Worm (Caenorhabditis elegans) whole organism, young adult: ENCODE measurements around the gene msp-51.
"Not testable (repeated sequence)": the region's sequence is repeated elsewhere in the genome, so short reads cannot be mapped to it uniquely, and the experiment has no call there.

Source experiments
- B0261.1 ChIP-seq: sonication (generic microtip); optimal IDR thresholded peaks from 2 replicates; lab custom pipeline; 2016; ENCODE audit warnings: mild to moderate bottlenecking, missing genetic modification characterization, moderate library complexity, missing compliant biosample characterization
- D2030.7 ChIP-seq: fragments of 200-800 bp; sonication (Bioruptor generic); IDR thresholded peaks from 2 replicates; pipeline ENCODE4 v1.3.6; 2022; ENCODE audit warnings: missing genetic modification reagents, missing genetic modification characterization, missing compliant biosample characterization
- F10E7.11 ChIP-seq: sonication (generic microtip); optimal IDR thresholded peaks from 2 replicates; lab custom pipeline; 2017; ENCODE audit warnings: mild to moderate bottlenecking, missing genetic modification characterization, moderate library complexity, missing compliant biosample characterization
- F23B12.7 ChIP-seq: sonication (generic microtip); optimal IDR thresholded peaks from 2 replicates; lab custom pipeline; 2017; ENCODE audit warnings: missing genetic modification characterization, mild to moderate bottlenecking, missing compliant biosample characterization, antibody characterized with exemption, moderate library complexity; ENCODE audit not compliant: insufficient read depth
- F39B2.1 ChIP-seq: fragments of 200-800 bp; sonication (Bioruptor generic); IDR thresholded peaks from 2 replicates; pipeline ENCODE4 v1.3.6; 2022; ENCODE audit warnings: missing genetic modification reagents, missing genetic modification characterization, missing compliant biosample characterization
- F55B11.4 ChIP-seq: sonication (generic microtip); optimal IDR thresholded peaks from 2 replicates; lab custom pipeline; 2016; ENCODE audit warnings: missing compliant biosample characterization, missing genetic modification characterization, borderline replicate concordance; ENCODE audit not compliant: insufficient read depth
- F57A8.1 ChIP-seq: fragments of 200-800 bp; sonication (Bioruptor generic); optimal IDR thresholded peaks from 2 replicates; lab custom pipeline; 2018; ENCODE audit warnings: mild to moderate bottlenecking, missing genetic modification characterization, moderate library complexity, missing compliant biosample characterization
- K11D2.4 ChIP-seq: fragments of 200-800 bp; sonication (Bioruptor generic); IDR thresholded peaks from 2 replicates; pipeline ENCODE4 v1.3.6; 2022; ENCODE audit warnings: missing genetic modification reagents, missing genetic modification characterization, missing compliant biosample characterization
- Y95B8A.8 ChIP-seq: fragments of 200-800 bp; sonication (Bioruptor generic); IDR thresholded peaks from 2 replicates; pipeline ENCODE4 v1.3.6; 2022; ENCODE audit warnings: missing genetic modification reagents, missing genetic modification characterization, missing compliant biosample characterization
- atf-7 ChIP-seq: sonication (generic microtip); optimal IDR thresholded peaks from 2 replicates; lab custom pipeline; 2017; ENCODE audit warnings: mild to moderate bottlenecking, missing genetic modification characterization, missing compliant biosample characterization
- attf-6 ChIP-seq: fragments of 200-800 bp; sonication (Bioruptor generic); IDR thresholded peaks from 2 replicates; pipeline ENCODE4 v1.3.6; 2022; ENCODE audit warnings: missing genetic modification reagents, missing genetic modification characterization, missing compliant biosample characterization
- ceh-100 ChIP-seq: fragments of 200-800 bp; sonication (Bioruptor generic); IDR thresholded peaks from 2 replicates; pipeline ENCODE4 v1.3.6; 2022; ENCODE audit warnings: missing genetic modification reagents, missing genetic modification characterization, missing compliant biosample characterization
- die-1 ChIP-seq: sonication (generic microtip); optimal IDR thresholded peaks from 2 replicates; lab custom pipeline; 2016; ENCODE audit warnings: missing genotype, mild to moderate bottlenecking, missing genetic modification characterization, missing compliant biosample characterization
- efl-1 ChIP-seq: fragments of 150-350 bp; optimal IDR thresholded peaks from 2 replicates; lab custom pipeline; 2014; ENCODE audit warnings: missing biosample characterization, missing genetic modification reagents, missing genetic modification characterization
- egl-18 ChIP-seq: fragments of 200-800 bp; sonication (Bioruptor generic); IDR thresholded peaks from 2 replicates; pipeline ENCODE4 v1.3.6; 2022; ENCODE audit warnings: missing genetic modification reagents, missing genetic modification characterization, missing compliant biosample characterization
- egl-44 ChIP-seq: fragments of 200-800 bp; sonication (Bioruptor generic); IDR thresholded peaks from 2 replicates; pipeline ENCODE4 v1.3.6; 2022; ENCODE audit warnings: missing genetic modification reagents, missing genetic modification characterization, missing compliant biosample characterization
- him-1 ChIP-seq: sonication (generic microtip); optimal IDR thresholded peaks from 2 replicates; lab custom pipeline; 2016; ENCODE audit warnings: missing genotype, missing genetic modification reagents, missing genetic modification characterization, missing compliant biosample characterization
- hmg-1.2 ChIP-seq: fragments of 200-800 bp; sonication (Bioruptor generic); IDR thresholded peaks from 2 replicates; pipeline ENCODE4 v1.3.6; 2022; ENCODE audit warnings: missing genetic modification reagents, missing genetic modification characterization, missing compliant biosample characterization
- hmg-20 ChIP-seq: fragments of 200-800 bp; sonication (Bioruptor generic); IDR thresholded peaks from 2 replicates; pipeline ENCODE4 v1.3.6; 2022; ENCODE audit warnings: missing genetic modification reagents, missing genetic modification characterization, missing compliant biosample characterization
- lin-26 ChIP-seq: fragments of 200-800 bp; sonication (Bioruptor generic); IDR thresholded peaks from 2 replicates; pipeline ENCODE4 v1.3.6; 2022; ENCODE audit warnings: missing genetic modification reagents, missing genetic modification characterization, missing compliant biosample characterization
- lin-35 ChIP-seq, 3 experiments: fragments of 150-350 bp in 2 of 3; sonication (generic microtip) in 1 of 3; optimal IDR thresholded peaks; 2 replicates each; lab custom pipeline; 2014 to 2018; ENCODE audit warnings: missing biosample characterization in 3 of 3, missing genetic modification characterization in 3 of 3, missing genetic modification reagents in 3 of 3
- lin-54 ChIP-seq: fragments of 200-800 bp; sonication (Bioruptor generic); optimal IDR thresholded peaks from 2 replicates; lab custom pipeline; 2018; ENCODE audit warnings: mild to moderate bottlenecking, missing genetic modification characterization, missing compliant biosample characterization
- lir-1 ChIP-seq: fragments of 200-800 bp; sonication (Bioruptor generic); conservative IDR thresholded peaks from 2 replicates; pipeline ENCODE4 v1.3.6; 2022; ENCODE audit warnings: missing genetic modification reagents, missing genetic modification characterization, missing compliant biosample characterization
- lsy-27 ChIP-seq: sonication (generic microtip); optimal IDR thresholded peaks from 2 replicates; lab custom pipeline; 2017; ENCODE audit warnings: missing genetic modification characterization, mild to moderate bottlenecking, missing compliant biosample characterization, antibody characterized with exemption, missing genotype, borderline replicate concordance; ENCODE audit not compliant: insufficient read depth
- mel-28 ChIP-seq: sonication (generic microtip); optimal IDR thresholded peaks from 2 replicates; lab custom pipeline; 2016; ENCODE audit warnings: borderline replicate concordance, mild to moderate bottlenecking, missing genetic modification characterization, missing compliant biosample characterization
- nfyb-1 ChIP-seq: fragments of 200-800 bp; sonication (Bioruptor generic); IDR thresholded peaks from 2 replicates; pipeline ENCODE4 v1.3.6; 2022; ENCODE audit warnings: missing genetic modification reagents, missing genetic modification characterization, missing compliant biosample characterization
- nhr-27 ChIP-seq: fragments of 200-800 bp; sonication (Bioruptor generic); optimal IDR thresholded peaks from 2 replicates; lab custom pipeline; 2018; ENCODE audit warnings: mild to moderate bottlenecking, missing genetic modification characterization, moderate library complexity, missing compliant biosample characterization
- nhr-80 ChIP-seq: sonication (generic microtip); optimal IDR thresholded peaks from 2 replicates; lab custom pipeline; 2016; ENCODE audit warnings: missing genetic modification characterization, missing compliant biosample characterization
- nhr-90 ChIP-seq: sonication (generic microtip); optimal IDR thresholded peaks from 2 replicates; lab custom pipeline; 2016; ENCODE audit warnings: missing genotype, mild to moderate bottlenecking, missing genetic modification characterization, missing compliant biosample characterization
- pbrm-1 ChIP-seq: fragments of 200-800 bp; sonication (Bioruptor generic); IDR thresholded peaks from 2 replicates; pipeline ENCODE4 v1.3.6; 2022; ENCODE audit warnings: missing genetic modification reagents, missing genetic modification characterization, missing compliant biosample characterization
- rpc-1 ChIP-seq, 2 experiments: fragments of 150-350 bp in 1 of 2; sonication (generic microtip) in 1 of 2; optimal IDR thresholded peaks; 2 replicates each; lab custom pipeline; 2014 to 2018; ENCODE audit warnings: missing biosample characterization in 1 of 2, missing genetic modification characterization in 1 of 2, missing genetic modification reagents in 1 of 2, missing genotype in 1 of 2
- snpc-1.1 ChIP-seq: sonication (generic microtip); optimal IDR thresholded peaks from 2 replicates; lab custom pipeline; 2017; ENCODE audit warnings: missing genetic modification characterization, mild to moderate bottlenecking, missing compliant biosample characterization, antibody characterized with exemption, moderate library complexity, missing genotype, missing genetic modification reagents; ENCODE audit not compliant: insufficient read depth
- snpc-1.3 ChIP-seq: sonication (generic microtip); optimal IDR thresholded peaks from 2 replicates; lab custom pipeline; 2017; ENCODE audit warnings: missing genetic modification characterization, mild to moderate bottlenecking, missing compliant biosample characterization, antibody characterized with exemption, moderate library complexity, missing genotype, missing genetic modification reagents; ENCODE audit not compliant: insufficient read depth
- snpc-3.4 ChIP-seq: sonication (generic microtip); optimal IDR thresholded peaks from 2 replicates; lab custom pipeline; 2017; ENCODE audit warnings: missing genetic modification characterization, mild to moderate bottlenecking, missing compliant biosample characterization, antibody characterized with exemption, moderate library complexity, missing genotype, missing genetic modification reagents
- snpc-4 ChIP-seq, 5 experiments: fragments of 150-350 bp in 1 of 5; sonication (generic microtip) in 4 of 5; optimal IDR thresholded peaks; 2 replicates each; lab custom pipeline; 2014 to 2018; ENCODE audit warnings: missing genetic modification characterization in 5 of 5, missing biosample characterization in 3 of 5, antibody characterized with exemption in 2 of 5, mild to moderate bottlenecking in 2 of 5, missing compliant biosample characterization in 2 of 5, missing genotype in 2 of 5, moderate library complexity in 2 of 5, missing genetic modification reagents in 1 of 5
- tbp1 ChIP-seq: fragments of 200-800 bp; sonication (Bioruptor generic); optimal IDR thresholded peaks from 2 replicates; lab custom pipeline; 2018; ENCODE audit warnings: mild to moderate bottlenecking, missing genetic modification characterization, missing compliant biosample characterization
- tbx-9 ChIP-seq: sonication (generic microtip); optimal IDR thresholded peaks from 2 replicates; lab custom pipeline; 2016; ENCODE audit warnings: borderline replicate concordance, missing genetic modification characterization, inconsistent platforms, missing compliant biosample characterization
- unc-130 ChIP-seq: sonication (generic microtip); optimal IDR thresholded peaks from 2 replicates; lab custom pipeline; 2016; ENCODE audit warnings: missing genetic modification reagents, missing genetic modification characterization, missing compliant biosample characterization
- unc-62 ChIP-seq: fragments of 150-350 bp; optimal IDR thresholded peaks from 2 replicates; lab custom pipeline; 2014; ENCODE audit warnings: missing biosample characterization, missing genetic modification reagents, missing genetic modification characterization
- ztf-18 ChIP-seq: sonication (generic microtip); optimal IDR thresholded peaks from 2 replicates; lab custom pipeline; 2016; ENCODE audit warnings: missing genotype, mild to moderate bottlenecking, missing genetic modification characterization, missing compliant biosample characterization

msp-51 gene

DNA sequence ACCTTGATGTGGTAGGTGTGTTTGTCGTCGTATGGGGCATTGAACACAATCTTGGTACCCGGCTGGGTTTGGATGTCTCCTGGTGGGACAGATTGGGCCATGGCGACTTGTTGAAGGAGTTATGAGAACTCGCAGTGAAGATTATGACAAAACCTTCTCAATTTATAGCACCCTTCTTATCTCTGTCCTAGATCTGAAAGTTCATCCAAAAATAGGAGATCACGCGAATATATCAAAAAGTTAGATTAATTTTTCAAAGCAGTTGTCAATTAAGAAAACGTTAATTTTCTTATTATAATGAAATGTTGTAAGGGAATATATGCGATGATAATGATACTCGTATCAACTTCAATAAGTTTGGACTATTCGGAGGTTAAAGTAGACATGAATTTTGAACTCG is at the start of gene msp-51:
Gene msp-51, minus strand, starts transcription at position 101 of the 400 bp plus-strand sequence.
- not testable (repeated sequence) for TF ChIP-seq nhr-27 (tag; lab: Kevin White, UChicago); F57A8.1 (GFP tag; lab: Kevin White, UChicago); hmg-20 (GFP tag; lab: Robert Waterston, UW)
- TF ChIP-seq, all 124 proteins: peak for 0; not testable (repeated sequence) for 124

DNA sequence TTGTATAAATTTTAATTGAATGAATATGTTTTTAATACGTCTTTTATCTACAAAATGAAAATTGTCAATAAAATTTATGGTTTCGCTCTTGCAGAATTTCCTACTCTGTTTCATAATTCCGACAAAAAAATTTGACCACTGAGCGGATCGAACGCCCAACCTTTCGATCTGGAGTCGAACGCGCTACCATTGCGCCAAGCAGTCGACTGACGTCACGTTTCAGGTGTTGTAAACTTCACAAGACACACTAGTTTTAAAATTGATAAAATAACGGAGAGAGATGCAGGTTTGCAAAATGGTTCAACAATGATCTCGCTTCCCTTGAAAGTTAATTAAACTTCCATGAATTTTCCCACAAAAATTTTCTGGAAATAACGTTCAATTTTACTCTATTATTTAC is 49.0 kb upstream of the msp-51 start:
- no peak for TF ChIP-seq mel-28 (tag; lab: Kevin White, UChicago)
- TF ChIP-seq unc-62, result no peak
- peak; percentile 0 for TF ChIP-seq atf-7 (tag; lab: Kevin White, UChicago)
- peak; percentile 45; the same call in 1 of the 2 replicates for TF ChIP-seq D2030.7 (GFP tag; lab: Robert Waterston, UW)
- TF ChIP-seq snpc-4 (GFP tag; optimal IDR thresholded peaks at IDR 0.05; lab: Kevin White, UChicago), result peak; percentile 83
- TF ChIP-seq snpc-4 (tag; optimal IDR thresholded peaks at IDR 0.05; lab: Kevin White, UChicago), result peak; percentile 71 to 93 (median 90)
- no peak for TF ChIP-seq F55B11.4 (tag; lab: Kevin White, UChicago)
- TF ChIP-seq F10E7.11 (tag; lab: Kevin White, UChicago), result no peak
- peak; percentile 21 for TF ChIP-seq nhr-80 (tag; lab: Kevin White, UChicago)
- TF ChIP-seq lir-1 (GFP tag; lab: Robert Waterston, UW), result no peak
- TF ChIP-seq egl-18 (GFP tag; lab: Robert Waterston, UW), result no peak
- 0 out of 2 replicates have a peak, but pooled peaks have one; percentile 53 for TF ChIP-seq pbrm-1 (GFP tag; lab: Robert Waterston, UW)
- no peak for TF ChIP-seq unc-130 (GFP tag; lab: Kevin White, UChicago)
- no peak for TF ChIP-seq efl-1 (GFP tag; lab: Kevin White, UChicago)
- TF ChIP-seq attf-6 (GFP tag; lab: Robert Waterston, UW), result peak; percentile 46; the same call in 1 of the 2 replicates
- peak; percentile 41 for TF ChIP-seq lin-54 (GFP tag; lab: Kevin White, UChicago)
- peak; percentile 4 for TF ChIP-seq nhr-90 (tag; lab: Kevin White, UChicago)
- no peak; the same call in 1 of the 2 replicates for TF ChIP-seq hmg-1.2 (GFP tag; lab: Robert Waterston, UW)
- TF ChIP-seq him-1 (tag; lab: Kevin White, UChicago), result peak; percentile 42
- TF ChIP-seq K11D2.4 (GFP tag; lab: Robert Waterston, UW), result no peak
- peak; percentile 36 for TF ChIP-seq snpc-1.3 (tag; lab: Kevin White, UChicago)
- TF ChIP-seq ztf-18, result peak; percentile 30
- peak; percentile 55 for TF ChIP-seq rpc-1 (optimal IDR thresholded peaks at IDR 0.05; lab: Kevin White, UChicago)
- TF ChIP-seq rpc-1 (tag; optimal IDR thresholded peaks at IDR 0.05; lab: Kevin White, UChicago), result peak; percentile 79
- no peak for TF ChIP-seq F39B2.1 (GFP tag; lab: Robert Waterston, UW)
- peak; percentile 87 for TF ChIP-seq snpc-1.1 (tag; lab: Kevin White, UChicago)
- TF ChIP-seq snpc-3.4 (tag; lab: Kevin White, UChicago), result no peak
- TF ChIP-seq ceh-100 (GFP tag; lab: Robert Waterston, UW), result no peak
- peak; percentile 87 for TF ChIP-seq tbp1 (GFP tag; lab: Kevin White, UChicago)
- TF ChIP-seq F23B12.7, result peak; percentile 45
- no peak for TF ChIP-seq lin-26 (GFP tag; lab: Robert Waterston, UW)
- peak; percentile 47 for TF ChIP-seq die-1 (tag; lab: Kevin White, UChicago)
- TF ChIP-seq tbx-9 (tag; lab: Kevin White, UChicago), result no peak
- TF ChIP-seq lsy-27 (tag; lab: Kevin White, UChicago), result no peak
- 0 out of 2 replicates have a peak, but pooled peaks have one; percentile 36 for TF ChIP-seq nfyb-1 (GFP tag; lab: Robert Waterston, UW)
- TF ChIP-seq lin-35 (GFP tag; optimal IDR thresholded peaks at IDR 0.05; lab: Kevin White, UChicago), result no peak
- TF ChIP-seq Y95B8A.8 (GFP tag; lab: Robert Waterston, UW), result 0 out of 2 replicates have a peak, but pooled peaks have one; percentile 24
- no peak for TF ChIP-seq egl-44
- TF ChIP-seq B0261.1 (tag; lab: Kevin White, UChicago), result peak; percentile 68
- TF ChIP-seq, all 124 proteins: peak for 19
